Fruit fly (Drosophila melanogaster): ENCODE results near the gene CG33995.

Gene CG33995

DNA sequence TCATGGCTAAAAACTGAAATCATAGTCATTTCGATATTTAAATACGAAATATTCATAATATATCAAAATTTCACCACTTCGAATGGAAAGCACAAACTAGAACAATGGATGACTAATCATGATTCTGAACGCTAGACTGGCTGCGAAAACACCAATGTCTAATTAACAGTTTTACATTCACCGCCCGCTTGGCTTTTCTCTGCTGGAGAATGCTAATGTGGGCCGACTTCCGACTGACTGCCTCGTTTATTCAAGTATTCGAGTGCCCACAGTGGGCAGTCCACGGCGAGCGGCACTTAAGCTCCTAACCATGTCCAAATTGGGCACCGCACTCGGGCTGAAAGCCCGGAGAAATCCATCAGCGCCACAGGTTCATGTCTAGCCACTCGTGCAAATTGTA, 41.0 kb upstream of the CG33995 start:
- TF ChIP-seq EcR (GFP tag; optimal IDR thresholded peaks at IDR 0.05) (no peak), usp (GFP tag; optimal IDR thresholded peaks at IDR 0.05) (no peak), pan (optimal IDR thresholded peaks at IDR 0.05) (no peak)

DNA sequence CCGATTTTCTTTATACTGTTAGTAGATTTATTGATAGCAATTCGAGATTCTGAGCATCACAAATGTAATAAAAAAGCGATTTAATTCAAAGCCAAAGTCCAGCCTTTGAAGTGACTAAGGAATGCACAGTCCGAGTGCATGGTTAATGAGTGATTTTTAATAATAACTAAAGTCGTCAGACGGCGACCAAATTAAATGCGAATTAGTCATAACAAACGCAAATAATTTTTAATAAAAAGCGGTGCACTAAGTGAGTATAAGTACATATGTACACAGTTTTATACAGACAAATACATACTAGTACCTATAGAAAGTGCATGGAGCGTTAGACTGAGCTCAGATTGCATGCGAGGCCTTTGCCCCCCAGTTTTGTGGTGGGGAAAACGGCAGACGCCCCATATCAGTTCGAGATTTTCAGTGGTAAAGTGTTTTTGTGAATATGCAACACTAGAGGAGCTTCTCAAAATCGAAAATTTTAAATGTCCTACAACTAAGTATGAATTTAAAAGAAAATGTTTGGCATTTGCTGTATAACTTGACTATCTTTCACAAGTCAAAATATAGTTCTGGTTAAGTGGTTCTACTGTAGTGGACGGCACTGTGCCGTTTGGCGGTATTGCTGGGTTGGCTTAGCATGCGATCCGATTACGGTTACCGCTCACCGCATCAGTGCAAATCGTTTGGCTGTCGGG, 40.2 kb upstream of the CG33995 start:
- TF ChIP-seq psq (optimal IDR thresholded peaks at IDR 0.05) (no peak), CG8478 (optimal IDR thresholded peaks at IDR 0.05) (no peak), usp (GFP tag; optimal IDR thresholded peaks at IDR 0.05) (no peak), EcR (GFP tag; optimal IDR thresholded peaks at IDR 0.05) (peak in 1 of 2 experiments; percentile 32)

DNA sequence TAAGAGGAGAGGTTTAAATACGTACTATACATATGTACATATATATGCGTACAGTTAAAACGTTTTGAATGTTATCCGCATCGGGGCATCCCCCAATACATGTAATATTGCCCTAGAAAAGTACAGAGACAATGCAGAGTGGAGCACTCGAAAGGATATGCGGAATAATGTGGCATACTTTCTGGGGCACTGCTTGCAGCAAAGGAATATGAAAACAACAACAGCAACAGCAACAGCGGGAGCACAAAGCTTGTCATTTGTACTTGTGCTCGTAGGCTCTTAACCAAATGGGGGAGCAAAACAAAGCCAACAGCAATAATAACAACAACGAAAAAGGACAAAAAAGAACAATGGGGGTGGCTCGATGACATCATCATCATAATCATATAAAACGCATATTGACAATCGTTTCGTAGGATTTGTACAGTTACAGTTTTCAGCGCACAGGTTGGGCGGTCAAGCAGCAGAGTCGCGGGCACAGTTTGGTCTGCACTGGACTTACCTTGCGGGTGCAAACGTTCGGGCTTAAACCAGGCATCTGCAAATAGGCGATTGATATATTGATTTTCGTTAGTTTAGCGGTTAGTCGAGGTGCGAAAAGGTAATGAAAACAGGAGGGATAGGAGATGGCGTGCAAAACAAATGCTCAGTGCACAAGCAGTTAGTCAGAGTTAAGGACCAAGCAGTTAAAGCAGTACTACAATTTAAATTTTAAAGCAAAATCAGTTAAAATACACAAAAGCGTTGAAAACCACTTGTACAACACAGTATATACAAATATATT, 39.2 kb upstream of the CG33995 start:
- TF ChIP-seq usp (GFP tag; optimal IDR thresholded peaks at IDR 0.05) (no peak), CG8478 (optimal IDR thresholded peaks at IDR 0.05) (no peak), pan (optimal IDR thresholded peaks at IDR 0.05) (no peak), Dll (optimal IDR thresholded peaks at IDR 0.05) (no peak), EcR (GFP tag; optimal IDR thresholded peaks at IDR 0.05) (no peak), psq (optimal IDR thresholded peaks at IDR 0.05) (no peak)

DNA sequence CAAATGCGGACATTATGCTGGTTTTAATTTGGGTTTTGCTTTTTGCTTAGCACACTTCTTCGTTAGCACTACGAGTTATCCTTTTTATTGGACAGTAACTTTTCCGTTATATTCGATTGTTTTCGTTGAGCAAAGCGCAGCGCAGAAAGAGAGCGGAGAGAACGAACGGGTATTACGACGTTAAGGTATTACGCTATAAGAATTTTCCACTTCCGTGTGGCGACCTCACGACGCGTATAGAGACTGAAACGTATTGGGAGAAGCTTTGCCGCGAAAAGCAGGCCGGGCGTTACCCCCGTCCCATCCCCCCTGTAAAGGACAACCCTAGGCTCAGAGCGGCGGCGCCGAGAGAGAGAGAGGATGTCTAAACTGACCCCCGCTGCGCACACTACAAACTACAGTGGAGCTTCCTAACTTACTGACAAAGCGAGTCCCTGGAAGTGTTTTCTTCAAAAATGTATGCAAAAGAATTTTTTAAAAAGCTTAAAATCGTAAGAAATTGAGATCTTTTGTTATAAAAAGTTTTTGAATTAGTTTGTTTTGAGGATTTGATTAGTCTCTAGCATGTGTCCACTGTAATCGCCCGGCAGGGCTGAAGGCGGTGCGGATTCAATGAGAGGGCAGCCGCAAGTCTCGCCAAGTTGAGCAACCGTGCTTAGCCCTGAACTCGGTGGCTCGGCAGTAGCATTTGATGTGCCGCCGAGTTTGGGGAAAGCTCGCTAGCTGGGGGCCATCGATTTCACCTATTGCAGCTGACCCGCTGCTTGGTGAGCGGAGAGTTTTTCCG, 38.2 kb upstream of the CG33995 start:
- TF ChIP-seq pan (optimal IDR thresholded peaks at IDR 0.05) (peak; percentile 65), CG8478 (optimal IDR thresholded peaks at IDR 0.05) (no peak)

DNA sequence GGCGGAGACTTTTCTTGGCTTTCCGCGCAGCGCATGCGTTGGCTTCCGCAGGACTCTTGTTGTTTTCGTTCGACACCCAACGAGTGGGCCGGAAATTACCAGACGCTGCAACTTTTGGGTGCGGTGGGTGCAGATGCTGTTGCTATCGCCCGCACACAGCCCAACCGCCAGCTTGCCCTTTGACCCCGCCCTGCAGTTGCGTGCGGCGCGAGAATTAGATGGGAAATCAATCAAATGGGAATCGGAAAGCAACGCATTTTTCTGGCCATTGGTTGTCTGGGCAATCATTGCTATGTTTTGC, 37.7 kb upstream of the CG33995 start:
- TF ChIP-seq Dll (optimal IDR thresholded peaks at IDR 0.05) (no peak), usp (GFP tag; optimal IDR thresholded peaks at IDR 0.05) (no peak), EcR (GFP tag; optimal IDR thresholded peaks at IDR 0.05) (no peak), CG8478 (optimal IDR thresholded peaks at IDR 0.05) (no peak), pan (optimal IDR thresholded peaks at IDR 0.05) (no peak), psq (optimal IDR thresholded peaks at IDR 0.05) (no peak)

DNA sequence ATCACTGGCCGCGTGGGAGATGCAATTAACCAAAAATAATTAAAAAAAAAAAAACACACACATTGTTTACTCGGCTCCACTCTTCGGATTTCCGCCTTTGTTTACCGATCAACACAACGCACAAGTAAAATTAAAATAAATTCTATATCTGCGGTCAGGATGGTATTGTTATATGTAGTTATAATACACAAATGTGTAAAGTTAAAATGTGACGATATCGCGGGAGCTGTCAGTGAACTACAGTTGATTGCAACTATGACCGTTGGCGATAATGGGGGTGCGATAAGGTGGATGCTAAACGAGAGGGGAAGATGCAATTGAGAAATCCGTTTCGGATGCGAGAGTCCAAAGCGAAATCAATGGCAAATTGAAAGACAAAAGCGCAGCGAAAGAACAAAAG, 36.7 kb upstream of the CG33995 start:
- no peak for TF ChIP-seq usp (GFP tag; optimal IDR thresholded peaks at IDR 0.05)
- no peak for TF ChIP-seq CG8478 (optimal IDR thresholded peaks at IDR 0.05)

DNA sequence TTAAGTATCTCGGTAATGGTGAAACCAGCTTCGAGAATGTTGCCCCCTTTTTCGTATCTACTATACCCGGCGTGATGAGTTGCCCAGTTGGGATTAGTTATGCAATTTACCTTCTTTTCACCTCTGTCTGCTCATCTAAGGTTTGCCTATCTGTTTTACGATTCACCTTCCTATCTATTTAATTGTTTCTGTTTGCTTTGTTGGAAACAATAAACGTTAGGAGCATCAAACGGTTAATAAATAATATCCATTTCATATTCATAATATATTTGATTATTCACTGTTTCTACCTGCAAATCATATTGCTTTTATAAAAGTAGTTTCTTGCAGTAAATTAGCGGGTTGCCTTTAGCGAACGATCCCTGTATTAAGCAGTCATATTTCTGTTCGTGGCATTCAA, 35.8 kb upstream of the CG33995 start:
- TF ChIP-seq EcR (GFP tag; optimal IDR thresholded peaks at IDR 0.05) (no peak), pan (optimal IDR thresholded peaks at IDR 0.05) (no peak), usp (GFP tag; optimal IDR thresholded peaks at IDR 0.05) (no peak), Dll (optimal IDR thresholded peaks at IDR 0.05) (no peak), CG8478 (optimal IDR thresholded peaks at IDR 0.05) (no peak), psq (optimal IDR thresholded peaks at IDR 0.05) (no peak)

DNA sequence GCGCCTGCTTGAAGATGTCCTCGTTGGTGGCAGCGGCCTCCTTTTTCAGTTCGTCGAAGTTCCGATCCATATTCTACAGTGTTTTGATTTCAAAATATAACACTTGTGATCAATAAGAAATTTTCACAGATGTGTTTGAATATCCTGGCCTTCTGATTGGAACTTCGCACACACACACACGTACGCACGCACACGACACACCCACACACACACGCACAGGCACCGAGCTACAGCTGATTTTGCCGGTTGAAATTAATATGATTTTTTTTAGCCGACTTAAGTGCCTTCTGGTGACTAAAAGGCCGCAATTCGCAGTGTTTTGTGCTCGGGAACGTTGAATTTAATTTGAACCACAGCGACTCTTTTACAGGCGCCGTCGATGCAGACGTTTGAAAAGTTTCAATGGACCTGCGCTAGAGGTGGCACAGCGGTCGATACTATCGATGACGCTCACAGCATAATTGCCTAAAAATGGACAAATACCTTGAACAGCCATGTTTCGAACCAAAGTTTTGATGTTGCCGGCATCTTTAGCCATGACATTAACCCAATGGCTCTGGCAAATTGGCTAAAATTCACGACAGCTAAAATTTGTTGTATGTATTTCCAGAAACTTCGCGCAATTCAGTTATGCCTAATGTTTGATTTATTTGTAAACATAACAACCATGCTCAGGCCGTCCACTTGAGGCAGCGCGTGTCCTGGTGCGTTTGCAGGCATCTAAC, 33.6 kb upstream of the CG33995 start, which contains the start of gene Rtnl1:
Gene Rtnl1 (minus strand): TSS at position 415 of the 725 bp plus-strand sequence.
- TF ChIP-seq CG8478 (optimal IDR thresholded peaks at IDR 0.05) = no peak
- no peak for TF ChIP-seq usp (GFP tag; optimal IDR thresholded peaks at IDR 0.05)
- no peak for TF ChIP-seq pan (optimal IDR thresholded peaks at IDR 0.05)
- TF ChIP-seq EcR (GFP tag; optimal IDR thresholded peaks at IDR 0.05) = no peak
- TF ChIP-seq psq (optimal IDR thresholded peaks at IDR 0.05) = no peak
- TF ChIP-seq Dll (optimal IDR thresholded peaks at IDR 0.05) = no peak

DNA sequence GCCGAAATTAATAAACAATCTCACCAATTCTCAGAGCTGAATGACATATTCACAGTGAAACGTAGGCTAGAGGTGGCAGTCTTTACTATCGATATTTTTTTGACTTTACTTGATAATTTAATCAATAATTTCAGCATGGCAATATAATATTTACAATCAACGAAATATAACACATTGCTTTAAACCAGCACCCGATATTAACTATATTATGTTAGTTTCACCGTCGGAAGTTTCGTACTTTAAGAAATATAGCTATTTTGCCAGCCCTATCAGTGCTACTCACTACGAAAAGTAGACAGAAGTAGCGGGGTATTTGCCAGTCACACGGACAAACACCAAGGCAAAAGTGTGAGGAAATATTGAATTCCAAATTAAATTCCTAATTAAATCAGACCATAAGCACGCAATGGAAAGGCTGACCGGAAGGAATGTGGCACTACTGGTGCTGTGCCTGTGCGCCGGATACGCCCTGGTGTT, 32.2 kb upstream of the CG33995 start, which contains the start of the genes CG31917, Tfb5 and SelT:
Gene CG31917 (minus strand): TSS at position 51 of the 477 bp plus-strand sequence.
Gene Tfb5 (minus strand): TSS at position 51 of the 477 bp plus-strand sequence.
Gene SelT (plus strand): TSS at position 139 of the 477 bp plus-strand sequence.
- TF ChIP-seq CG8478 (optimal IDR thresholded peaks at IDR 0.05) = no peak
- no peak for TF ChIP-seq Dll (optimal IDR thresholded peaks at IDR 0.05)
- no peak for TF ChIP-seq usp (GFP tag; optimal IDR thresholded peaks at IDR 0.05)
- no peak for TF ChIP-seq EcR (GFP tag; optimal IDR thresholded peaks at IDR 0.05)
- TF ChIP-seq pan (optimal IDR thresholded peaks at IDR 0.05) = no peak
- no peak for TF ChIP-seq psq (optimal IDR thresholded peaks at IDR 0.05)

DNA sequence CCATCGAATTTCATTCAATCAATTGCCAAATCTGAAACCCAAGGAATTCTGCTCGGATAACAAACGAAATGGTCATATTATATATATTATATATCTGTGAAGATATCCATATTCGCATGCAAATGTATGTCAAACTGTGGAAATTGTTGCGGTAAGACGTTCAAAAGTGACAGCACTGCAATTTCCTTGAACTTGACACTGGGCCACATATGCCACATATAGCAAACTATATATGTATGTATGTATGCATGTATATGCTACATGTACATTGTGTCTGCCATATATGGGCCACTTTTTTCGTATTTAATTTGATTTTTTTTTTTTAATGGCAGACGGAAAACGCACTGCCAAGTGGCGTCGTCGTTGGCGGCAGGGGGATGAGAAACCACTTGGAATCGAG, 22.6 kb upstream of the CG33995 start:
- TF ChIP-seq psq (optimal IDR thresholded peaks at IDR 0.05) = no peak

DNA sequence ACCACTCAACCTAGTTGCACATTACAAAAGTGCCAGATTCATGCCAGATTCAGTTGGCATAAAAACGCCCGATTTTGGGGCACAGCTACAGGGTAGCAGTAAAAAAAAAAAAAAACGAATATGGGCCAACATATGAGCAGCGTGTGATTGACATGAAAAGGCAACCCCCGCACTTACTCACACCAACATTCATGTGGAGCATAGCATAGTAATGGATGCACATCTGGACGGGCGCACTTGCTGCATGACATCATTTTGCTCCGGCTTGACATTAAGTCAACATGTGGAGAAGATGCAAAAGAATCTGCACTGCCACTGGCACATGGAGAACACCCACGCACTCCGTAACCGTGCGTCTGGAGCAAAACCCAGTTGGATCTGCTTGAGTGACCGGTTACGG, 20.5 kb upstream of the CG33995 start:
- TF ChIP-seq usp (GFP tag; optimal IDR thresholded peaks at IDR 0.05) = no peak
- no peak for TF ChIP-seq psq (optimal IDR thresholded peaks at IDR 0.05)

DNA sequence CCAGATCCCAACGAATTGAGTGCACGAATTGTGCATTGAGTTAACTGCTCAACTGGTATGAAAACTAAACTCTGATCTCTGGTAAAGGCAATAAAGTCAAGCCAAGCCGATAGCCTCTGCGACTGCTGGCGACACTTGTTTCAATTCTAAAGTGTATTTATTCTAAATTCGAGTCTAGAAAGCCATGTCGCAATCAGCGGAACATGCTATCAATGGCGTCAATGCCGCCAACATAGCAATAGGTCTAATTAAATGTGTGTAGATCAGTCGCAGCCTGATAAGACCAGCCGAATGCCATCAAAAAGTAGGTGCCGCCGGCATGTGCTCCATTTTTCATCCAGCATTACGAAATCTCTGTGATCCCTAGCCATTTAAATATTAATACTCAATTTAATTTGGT, 17.5 kb upstream of the CG33995 start:
- no peak for TF ChIP-seq Dll (optimal IDR thresholded peaks at IDR 0.05)
- TF ChIP-seq usp (GFP tag; optimal IDR thresholded peaks at IDR 0.05) = no peak
- TF ChIP-seq CG8478 (optimal IDR thresholded peaks at IDR 0.05) = no peak
- TF ChIP-seq pan (optimal IDR thresholded peaks at IDR 0.05) = no peak
- no peak for TF ChIP-seq psq (optimal IDR thresholded peaks at IDR 0.05)
- TF ChIP-seq EcR (GFP tag; optimal IDR thresholded peaks at IDR 0.05) = no peak

All from whole organism.